Fruit fly (Drosophila melanogaster): ENCODE results near the gene CG11444.

Gene CG11444

dm6 chrX:4553999-4554398 lies at the start of gene CG11444 (continued):
- 0 out of 2 replicates have a peak, but pooled peaks have one; percentile 9 for TF ChIP-seq Atf6 (GFP tag; IDR thresholded peaks at IDR 0.05)
- TF ChIP-seq CG7556 (GFP tag; optimal IDR thresholded peaks at IDR 0.05), result peak; percentile 25
- peak; percentile 22 for TF ChIP-seq CG34376 (GFP tag; optimal IDR thresholded peaks at IDR 0.05)
- TF ChIP-seq Adf1 (GFP tag; IDR thresholded peaks at IDR 0.05), result no peak
- no peak for TF ChIP-seq Trl (optimal IDR thresholded peaks at IDR 0.05)
- peak; percentile 53 for TF ChIP-seq Trl (GFP tag; optimal IDR thresholded peaks at IDR 0.05)
- no peak for TF ChIP-seq nau (GFP tag; optimal IDR thresholded peaks at IDR 0.05)
- no peak for TF ChIP-seq ttk (GFP tag; IDR thresholded peaks at IDR 0.05)
- TF ChIP-seq CG32772 (GFP tag; IDR thresholded peaks at IDR 0.05), result peak; percentile 45
- peak; percentile 54 for TF ChIP-seq NfI (GFP tag; optimal IDR thresholded peaks at IDR 0.05)
- peak; percentile 48 for TF ChIP-seq vvl (GFP tag; IDR thresholded peaks at IDR 0.05)
- no peak for TF ChIP-seq aop (GFP tag; IDR thresholded peaks at IDR 0.05)
- peak; percentile 39 for TF ChIP-seq CG10209 (GFP tag; optimal IDR thresholded peaks at IDR 0.05)
- TF ChIP-seq Vsx1 (GFP tag; optimal IDR thresholded peaks at IDR 0.05), result peak; percentile 22
- TF ChIP-seq lilli (GFP tag; optimal IDR thresholded peaks at IDR 0.05), result peak; percentile 39
- peak; percentile 22 for TF ChIP-seq repo (GFP tag; optimal IDR thresholded peaks at IDR 0.05)
- TF ChIP-seq bcd (GFP tag; optimal IDR thresholded peaks at IDR 0.05), result no peak
- TF ChIP-seq CkIIα-i1 (GFP tag; IDR thresholded peaks at IDR 0.05), result no peak
- TF ChIP-seq gfzf (GFP tag; optimal IDR thresholded peaks at IDR 0.05), result peak; percentile 96
- peak in 1 of 2 experiments; percentile 20 for TF ChIP-seq bsh (GFP tag; optimal IDR thresholded peaks at IDR 0.05)
- TF ChIP-seq CG6272 (GFP tag; IDR thresholded peaks at IDR 0.05), result no peak
- TF ChIP-seq CG10147 (GFP tag; optimal IDR thresholded peaks at IDR 0.05), result peak; percentile 10
- no peak for TF ChIP-seq CG6654 (GFP tag; optimal IDR thresholded peaks at IDR 0.05)
- no peak for TF ChIP-seq HHEX (GFP tag; optimal IDR thresholded peaks at IDR 0.05)
- no peak for TF ChIP-seq Hmx (GFP tag; optimal IDR thresholded peaks at IDR 0.05)
- TF ChIP-seq HLHmδ (GFP tag; optimal IDR thresholded peaks at IDR 0.05), result peak; percentile 37
- TF ChIP-seq Med (GFP tag), result peak; percentile 94
- no peak for TF ChIP-seq CG32767 (GFP tag; IDR thresholded peaks at IDR 0.05)
- peak; percentile 5 for TF ChIP-seq ERR (GFP tag; optimal IDR thresholded peaks at IDR 0.05)
- TF ChIP-seq CTCF (GFP tag; optimal IDR thresholded peaks at IDR 0.05), result peak; percentile 97
- TF ChIP-seq nmo (GFP tag; optimal IDR thresholded peaks at IDR 0.05), result peak; percentile 59
- TF ChIP-seq psq (GFP tag; optimal IDR thresholded peaks at IDR 0.05), result no peak
- no peak for TF ChIP-seq Gug (GFP tag; IDR thresholded peaks at IDR 0.05)
- peak; percentile 21 for TF ChIP-seq Side (GFP tag; optimal IDR thresholded peaks at IDR 0.05)
- no peak for TF ChIP-seq CG14050 (GFP tag; IDR thresholded peaks at IDR 0.05)
- 0 out of 2 replicates have a peak, but pooled peaks have one; percentile 12 for TF ChIP-seq CG31441 (GFP tag; IDR thresholded peaks at IDR 0.05)
- TF ChIP-seq otp (GFP tag; IDR thresholded peaks at IDR 0.05), result no peak
- TF ChIP-seq Bgb (GFP tag; IDR thresholded peaks at IDR 0.05; ENCODE audit: partially characterized antibody), result peak; percentile 22; the same call in 1 of the 2 replicates
- TF ChIP-seq Dad (GFP tag; optimal IDR thresholded peaks at IDR 0.05), result peak; percentile 38
- TF ChIP-seq B-H2 (GFP tag; optimal IDR thresholded peaks at IDR 0.05), result peak; percentile 70
- TF ChIP-seq chn (GFP tag; optimal IDR thresholded peaks at IDR 0.05), result no peak
- TF ChIP-seq jigr1 (GFP tag; IDR thresholded peaks at IDR 0.05), result no peak
- no peak for TF ChIP-seq disco-r (GFP tag; optimal IDR thresholded peaks at IDR 0.05)
- no peak for TF ChIP-seq gt (GFP tag; IDR thresholded peaks at IDR 0.05)
- TF ChIP-seq HLH3B (GFP tag; IDR thresholded peaks at IDR 0.05), result no peak
- TF ChIP-seq lbe (GFP tag; optimal IDR thresholded peaks at IDR 0.05), result peak; percentile 50
- TF ChIP-seq CG30020 (tag; optimal IDR thresholded peaks at IDR 0.05), result no peak
- TF ChIP-seq CG6813 (GFP tag; optimal IDR thresholded peaks at IDR 0.05), result no peak
- no peak for TF ChIP-seq CG16815 (GFP tag; optimal IDR thresholded peaks at IDR 0.05)
- TF ChIP-seq CG15011 (GFP tag; optimal IDR thresholded peaks at IDR 0.05), result no peak
- peak; percentile 73 for TF ChIP-seq ken (GFP tag; IDR thresholded peaks at IDR 0.05)
- no peak for TF ChIP-seq CG10274 (GFP tag; optimal IDR thresholded peaks at IDR 0.05)
- peak; percentile 74 for TF ChIP-seq HmgZ (tag; optimal IDR thresholded peaks at IDR 0.05)

Data from whole organism, embryonic.